Worm (Caenorhabditis elegans): ENCODE data around the gene Y116A8C.40.

Y116A8C.40 gene

ce11 chrIV:17105578-17105977, 45.2 kb downstream of the Y116A8C.40 start:
- TF ChIP-seq lsy-2 (tag; optimal IDR thresholded peaks at IDR 0.05) (no peak), ztf-11 (tag; optimal IDR thresholded peaks at IDR 0.05) (no peak), ama-1 (optimal IDR thresholded peaks at IDR 0.05) (no peak), sma-3 (GFP tag; optimal IDR thresholded peaks at IDR 0.05) (no peak), lin-13 (GFP tag; optimal IDR thresholded peaks at IDR 0.05) (no peak)

ce11 chrIV:17104157-17104872, 46.5 kb downstream of the Y116A8C.40 start:
- TF ChIP-seq lin-13 (GFP tag; optimal IDR thresholded peaks at IDR 0.05) (no peak), C34F6.9 (tag; optimal IDR thresholded peaks at IDR 0.05) (no peak), F13H6.1 (tag; optimal IDR thresholded peaks at IDR 0.05) (no peak), egl-27 (tag; optimal IDR thresholded peaks at IDR 0.05) (no peak), lin-39 (tag; optimal IDR thresholded peaks at IDR 0.05) (no peak), ceh-82 (tag; optimal IDR thresholded peaks at IDR 0.05) (no peak), fos-1 (tag; optimal IDR thresholded peaks at IDR 0.05) (no peak), nhr-11 (tag; optimal IDR thresholded peaks at IDR 0.05) (no peak), zag-1 (tag; optimal IDR thresholded peaks at IDR 0.05) (no peak)

- no peak for TF ChIP-seq lsy-2 (tag; optimal IDR thresholded peaks at IDR 0.05)
- TF ChIP-seq ZK546.5 (tag; optimal IDR thresholded peaks at IDR 0.05), result no peak
- no peak for TF ChIP-seq elt-3 (tag; optimal IDR thresholded peaks at IDR 0.05)
- no peak for TF ChIP-seq F13H6.1 (tag; optimal IDR thresholded peaks at IDR 0.05)
- TF ChIP-seq nhr-23 (tag; optimal IDR thresholded peaks at IDR 0.05), result no peak
- no peak for TF ChIP-seq nhr-237 (tag; optimal IDR thresholded peaks at IDR 0.05)
- no peak for TF ChIP-seq ama-1 (optimal IDR thresholded peaks at IDR 0.05)
- TF ChIP-seq sma-3 (GFP tag; optimal IDR thresholded peaks at IDR 0.05), result no peak
- TF ChIP-seq elt-1 (tag; optimal IDR thresholded peaks at IDR 0.05), result no peak
Observed at ce11 chrIV:17103615-17104014, 47.2 kb downstream of the Y116A8C.40 start, which contains the start of gene Y116A8C.30. Y116A8C.30 (minus strand) TSS chrIV:17103715.

- TF ChIP-seq dmd-4 (tag; optimal IDR thresholded peaks at IDR 0.05), result no peak
- no peak for TF ChIP-seq snpc-4 (tag; optimal IDR thresholded peaks at IDR 0.05)
- TF ChIP-seq mbf-1 (tag; optimal IDR thresholded peaks at IDR 0.05), result no peak
- TF ChIP-seq nhr-11 (tag; optimal IDR thresholded peaks at IDR 0.05), result no peak
- TF ChIP-seq nhr-10 (tag; optimal IDR thresholded peaks at IDR 0.05), result no peak
- TF ChIP-seq sem-4 (tag; optimal IDR thresholded peaks at IDR 0.05), result no peak
- TF ChIP-seq ama-1 (optimal IDR thresholded peaks at IDR 0.05), result no peak
- TF ChIP-seq ztf-1 (GFP tag; conservative IDR thresholded peaks at IDR 0.05), result no peak
- TF ChIP-seq nhr-21 (tag; optimal IDR thresholded peaks at IDR 0.05), result no peak
- no peak for TF ChIP-seq nhr-77 (tag; optimal IDR thresholded peaks at IDR 0.05)
- no peak for TF ChIP-seq unc-62 (GFP tag; optimal IDR thresholded peaks at IDR 0.05)
- TF ChIP-seq unc-39 (tag; optimal IDR thresholded peaks at IDR 0.05), result no peak
- no peak for TF ChIP-seq nhr-129 (tag; optimal IDR thresholded peaks at IDR 0.05)
Observed at ce11 chrIV:17103116-17103515, 47.7 kb downstream of the Y116A8C.40 start.

ce11 chrIV:17100628-17101338, 50.0 kb downstream of the Y116A8C.40 start:
- TF ChIP-seq ztf-1 (GFP tag; conservative IDR thresholded peaks at IDR 0.05) (no peak), ceh-82 (tag; optimal IDR thresholded peaks at IDR 0.05) (no peak), ceh-16 (tag; optimal IDR thresholded peaks at IDR 0.05) (no peak), lin-13 (GFP tag; optimal IDR thresholded peaks at IDR 0.05) (no peak), lsy-2 (tag; optimal IDR thresholded peaks at IDR 0.05) (peak in 1 of 2 experiments; percentile 6), nhr-129 (tag; optimal IDR thresholded peaks at IDR 0.05) (peak; percentile 44)

- no peak for TF ChIP-seq unc-39 (tag; optimal IDR thresholded peaks at IDR 0.05)
Observed at ce11 chrIV:17100148-17100547, 50.6 kb downstream of the Y116A8C.40 start, which contains the start of gene bca-2. bca-2 (minus strand) TSS chrIV:17100248.

All from whole organism, L2 larva.